Worm (Caenorhabditis elegans) whole organism, dauer: ENCODE results near the gene Y53C12B.1.

ENCODE experiments used
- unc-62 ChIP-seq: sonication (generic microtip); optimal IDR thresholded peaks from 2 replicates; lab custom pipeline; 2017; ENCODE audit warnings: missing biosample characterization, missing genetic modification reagents, missing genetic modification characterization

Gene Y53C12B.1

DNA sequence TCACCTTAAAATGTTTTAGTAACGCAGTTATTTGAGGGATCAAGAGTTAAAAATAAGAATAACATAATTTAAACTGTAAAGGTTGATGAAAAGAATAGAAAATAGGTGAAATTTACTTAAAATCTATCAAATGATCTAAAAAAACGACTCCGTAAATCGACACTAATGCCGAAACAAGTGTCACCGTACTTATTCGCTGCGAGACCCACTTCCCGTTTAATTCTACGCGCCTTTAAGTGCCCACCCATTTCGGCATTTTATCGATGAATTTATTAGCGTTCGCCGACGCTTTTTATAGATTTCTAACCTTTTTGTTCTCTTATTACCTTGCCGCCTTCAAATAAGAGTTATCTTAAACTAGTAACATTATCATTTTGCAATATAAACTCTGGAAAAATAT is at the start of gene Y53C12B.1, which contains the start of gene nos-3:
Gene Y53C12B.1 (minus strand): TSS at position 10 of the 400 bp plus-strand sequence.
Gene nos-3 (plus strand): TSS at position 248 of the 400 bp plus-strand sequence.
- TF ChIP-seq unc-62 (GFP tag; lab: Kevin White, UChicago) = no peak

DNA sequence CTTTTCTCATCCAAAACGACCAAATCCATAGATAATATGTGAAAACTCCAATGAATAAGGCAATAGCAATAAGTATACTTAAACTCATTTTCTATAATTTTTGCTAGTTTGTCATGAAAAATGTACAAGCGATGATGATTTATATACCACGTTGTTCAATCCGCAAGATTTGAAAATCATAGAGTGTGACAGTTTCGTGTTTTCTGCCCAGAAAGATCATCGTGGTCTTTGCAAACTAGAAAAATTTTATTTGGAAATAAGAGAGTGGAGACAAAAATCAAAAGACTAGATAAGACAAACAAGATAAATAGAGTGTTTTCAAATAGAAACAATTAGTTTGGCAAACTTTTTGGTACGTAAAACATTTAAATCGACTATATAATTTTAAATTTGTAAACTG is 47.3 kb upstream of the Y53C12B.1 start, which contains the start of gene cyp-13A3:
Gene cyp-13A3 (minus strand): TSS at position 101 of the 400 bp plus-strand sequence.
- TF ChIP-seq unc-62 (GFP tag; lab: Kevin White, UChicago) = no peak

DNA sequence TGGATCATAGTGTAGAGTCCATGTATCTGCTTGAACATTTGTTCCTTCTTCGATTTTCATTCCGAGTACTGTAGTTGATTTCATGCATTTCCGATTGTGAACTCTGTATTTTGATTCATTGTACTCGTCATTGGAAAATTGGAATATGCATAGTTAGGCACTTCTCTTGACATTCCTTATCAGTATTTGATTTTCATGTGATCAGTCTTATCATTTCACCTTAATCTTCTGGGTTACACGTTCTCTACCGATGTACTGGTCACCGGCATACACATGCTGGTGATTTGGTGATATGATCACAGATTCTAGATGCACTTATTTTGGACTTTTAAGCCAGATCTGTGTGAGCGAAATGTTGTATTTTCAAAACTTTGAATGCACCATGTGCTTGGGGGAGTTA is 45.3 kb upstream of the Y53C12B.1 start:
- no peak for TF ChIP-seq unc-62 (GFP tag; lab: Kevin White, UChicago)

DNA sequence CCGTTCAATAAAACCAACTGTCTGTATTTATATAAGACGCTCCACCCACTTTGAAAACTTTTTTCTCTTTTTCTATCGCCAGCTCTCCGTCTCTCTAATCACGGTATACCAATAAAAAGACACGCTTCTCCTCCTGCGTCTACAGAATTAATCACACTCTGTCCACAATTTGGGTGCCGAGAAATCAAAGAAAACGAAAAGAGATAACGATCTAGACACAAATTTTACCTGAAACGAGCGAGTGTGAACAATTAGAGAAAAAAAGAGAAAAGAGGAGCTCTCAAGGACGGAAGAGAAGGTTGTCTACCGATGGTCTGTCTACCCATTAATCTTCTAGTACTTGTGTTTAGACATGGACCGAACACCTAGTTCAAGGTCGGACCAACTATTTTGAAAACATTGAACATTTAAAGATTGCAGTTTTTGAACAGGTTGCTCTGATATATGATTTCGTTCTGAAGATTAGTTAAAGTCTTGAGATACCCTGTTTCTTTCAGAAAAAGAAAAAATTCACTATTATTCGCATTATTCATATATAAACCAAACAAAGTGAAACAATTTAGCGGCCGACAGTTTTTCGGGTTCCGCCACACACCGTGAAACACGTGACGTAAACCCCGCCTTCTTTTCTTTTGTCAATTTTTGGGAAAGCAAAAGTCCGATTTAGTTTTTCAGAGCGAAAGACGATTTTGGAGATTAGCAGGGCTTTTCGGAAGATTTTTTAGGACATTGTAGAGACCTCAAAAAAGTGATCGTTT is 41.7 kb upstream of the Y53C12B.1 start, which contains the start of gene cyp-13A2:
Gene cyp-13A2 (minus strand): TSS at position 235 of the 758 bp plus-strand sequence.
- no peak for TF ChIP-seq unc-62 (GFP tag; lab: Kevin White, UChicago)

DNA sequence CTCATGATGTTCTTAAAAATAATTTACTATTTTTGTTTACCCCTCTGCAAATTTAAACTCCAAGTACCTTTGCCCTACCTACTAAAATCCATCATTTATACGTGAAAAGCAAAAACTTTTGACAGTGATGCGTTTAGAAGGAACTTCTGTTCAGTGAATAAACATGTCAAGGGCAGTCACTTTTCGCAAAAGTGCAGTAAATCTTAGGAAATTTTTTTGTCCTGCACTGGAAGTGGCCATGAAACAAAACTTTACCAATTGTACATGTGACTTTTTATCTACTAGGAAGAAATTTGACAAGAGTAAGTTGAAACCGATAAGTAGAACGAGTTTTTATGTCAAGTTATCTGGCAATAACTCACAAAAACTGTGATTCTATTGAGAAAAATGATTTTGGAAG is 40.3 kb upstream of the Y53C12B.1 start:
- no peak for TF ChIP-seq unc-62 (GFP tag; lab: Kevin White, UChicago)

DNA sequence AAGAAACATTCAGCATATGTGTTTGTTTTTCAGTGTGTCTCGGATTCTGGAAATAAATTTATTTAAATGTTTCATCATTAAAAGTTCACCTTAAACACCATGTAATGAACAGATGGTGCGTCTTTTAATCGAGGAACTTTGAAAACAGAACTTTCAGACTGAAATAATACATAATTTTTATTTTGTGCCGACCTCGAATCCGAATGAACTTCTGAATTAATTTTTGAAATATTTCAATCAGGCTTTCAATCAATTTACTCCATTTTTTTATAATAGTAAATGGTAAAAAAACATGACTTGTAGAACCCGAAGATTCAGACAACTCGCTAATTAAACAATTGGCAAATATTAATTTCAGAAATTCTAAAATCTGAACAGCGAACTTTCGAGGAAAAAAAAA is 36.5 kb upstream of the Y53C12B.1 start, which contains the start of gene T10B9.14:
Gene T10B9.14 (minus strand): TSS at position 101 of the 400 bp plus-strand sequence.
- no peak for TF ChIP-seq unc-62 (GFP tag; lab: Kevin White, UChicago)

DNA sequence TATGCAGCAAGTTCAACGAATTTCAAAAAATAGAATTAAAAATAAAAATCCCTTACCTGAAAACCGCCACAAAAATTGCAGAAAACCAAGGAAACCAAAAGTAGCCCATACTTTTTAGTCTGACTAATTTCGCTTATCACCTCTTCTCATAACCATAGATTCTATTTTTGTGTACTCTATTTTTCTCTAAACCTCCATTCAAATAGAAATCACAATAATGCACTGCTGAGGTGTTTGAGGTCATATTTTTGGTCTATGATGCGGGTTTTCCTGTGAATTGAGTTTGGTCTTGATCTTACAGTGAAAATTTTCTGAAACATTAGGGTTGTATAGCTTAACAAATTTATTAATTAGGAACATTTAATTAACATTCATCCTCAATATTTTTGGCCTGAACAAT is 36.0 kb upstream of the Y53C12B.1 start, which contains the start of gene cyp-13A1:
Gene cyp-13A1 (minus strand): TSS at position 156 of the 400 bp plus-strand sequence.
- TF ChIP-seq unc-62 (GFP tag; lab: Kevin White, UChicago) = no peak

DNA sequence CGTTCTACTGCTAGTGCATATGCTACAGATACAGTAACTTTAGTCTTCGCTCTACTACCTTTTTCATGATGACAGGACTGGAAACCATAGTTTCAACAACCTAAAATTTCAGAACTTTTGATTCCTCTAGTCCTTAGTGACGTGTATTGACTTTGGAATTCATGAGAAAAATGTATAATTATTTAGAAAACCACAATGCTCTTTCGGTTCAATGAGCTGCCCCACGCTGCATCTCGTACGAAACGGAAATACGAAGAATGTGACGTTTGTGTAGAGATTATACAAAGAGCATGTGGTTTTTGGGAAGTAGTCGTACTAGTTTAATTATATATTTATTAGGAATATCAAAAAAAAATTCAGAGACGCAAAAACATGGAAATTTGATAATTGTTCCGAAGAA is 32.6 kb upstream of the Y53C12B.1 start:
- no peak for TF ChIP-seq unc-62 (GFP tag; lab: Kevin White, UChicago)

DNA sequence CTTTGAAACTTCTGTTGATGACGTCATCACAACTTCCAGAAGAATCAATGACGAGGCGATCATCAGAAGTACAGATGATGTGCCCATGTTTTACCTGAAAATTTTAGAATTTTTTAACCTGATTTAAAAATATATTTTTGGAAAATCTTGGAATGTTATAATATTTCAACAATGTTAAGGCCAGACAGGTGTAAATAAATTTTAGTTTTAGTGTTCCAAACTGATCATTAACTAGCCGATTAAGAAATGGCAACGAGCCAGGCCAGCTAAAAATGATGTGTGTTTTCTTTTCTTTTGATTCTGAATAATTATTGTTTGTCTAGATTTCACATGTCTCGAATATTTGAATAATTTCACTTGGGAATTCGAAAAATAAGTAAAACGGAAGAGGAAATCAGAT is 29.9 kb upstream of the Y53C12B.1 start, which contains the start of gene T10B9.9:
Gene T10B9.9 (minus strand): TSS at position 101 of the 400 bp plus-strand sequence.
- TF ChIP-seq unc-62 (GFP tag; lab: Kevin White, UChicago) = no peak

DNA sequence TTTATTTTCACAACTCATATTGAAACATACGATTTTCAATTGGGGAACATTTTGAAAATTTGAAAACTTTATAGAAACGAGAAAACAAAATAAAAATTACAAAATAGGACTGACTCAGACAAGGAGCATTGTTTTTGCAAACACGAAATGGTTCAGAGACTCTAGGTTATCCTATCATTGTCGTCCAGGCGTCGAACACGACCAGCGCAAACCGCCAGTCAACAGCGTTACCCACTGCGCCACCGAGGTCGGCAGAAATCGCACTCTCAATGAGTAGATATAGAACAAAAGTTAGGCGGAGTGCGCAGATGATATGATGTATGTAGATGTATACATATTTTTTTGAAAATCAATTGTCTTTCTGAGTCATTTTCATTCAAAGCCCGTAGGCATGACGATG is 28.8 kb upstream of the Y53C12B.1 start:
- no peak for TF ChIP-seq unc-62 (GFP tag; lab: Kevin White, UChicago)

DNA sequence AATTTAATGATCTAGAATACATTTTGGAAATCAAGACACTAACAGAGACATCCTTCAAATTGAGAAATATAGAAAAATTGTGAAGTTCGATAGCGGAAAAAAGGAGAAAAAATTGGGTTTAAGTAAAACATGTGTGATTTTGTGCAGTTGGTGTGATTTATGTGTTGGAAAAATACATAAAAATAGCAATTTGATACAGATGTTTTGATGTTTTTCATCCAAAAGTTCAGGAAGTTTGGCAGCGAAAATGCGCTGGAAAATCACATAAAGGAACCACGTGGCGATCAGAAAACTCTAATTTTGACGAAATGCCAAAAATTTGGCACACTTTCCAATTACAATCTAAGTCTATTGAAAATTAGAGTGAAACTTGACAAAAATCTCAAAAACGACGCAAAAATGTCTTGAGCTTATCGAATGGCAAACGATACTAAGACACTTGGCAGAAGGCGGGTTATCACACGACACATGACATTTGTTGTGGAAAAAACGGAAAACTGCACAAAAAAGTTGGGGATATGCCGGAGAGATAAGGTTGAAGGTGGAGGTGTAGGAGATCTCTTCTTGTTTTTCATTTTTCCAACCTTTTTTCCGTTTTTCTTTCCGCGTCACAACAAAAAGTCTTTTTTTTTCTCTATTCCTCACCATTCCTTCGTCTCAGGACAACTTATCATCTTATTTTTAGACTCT is 28.2 kb upstream of the Y53C12B.1 start, which contains the start of gene ZK1321.4:
Gene ZK1321.4 (minus strand): TSS at position 51 of the 690 bp plus-strand sequence.
- TF ChIP-seq unc-62 (GFP tag; lab: Kevin White, UChicago) = no peak

DNA sequence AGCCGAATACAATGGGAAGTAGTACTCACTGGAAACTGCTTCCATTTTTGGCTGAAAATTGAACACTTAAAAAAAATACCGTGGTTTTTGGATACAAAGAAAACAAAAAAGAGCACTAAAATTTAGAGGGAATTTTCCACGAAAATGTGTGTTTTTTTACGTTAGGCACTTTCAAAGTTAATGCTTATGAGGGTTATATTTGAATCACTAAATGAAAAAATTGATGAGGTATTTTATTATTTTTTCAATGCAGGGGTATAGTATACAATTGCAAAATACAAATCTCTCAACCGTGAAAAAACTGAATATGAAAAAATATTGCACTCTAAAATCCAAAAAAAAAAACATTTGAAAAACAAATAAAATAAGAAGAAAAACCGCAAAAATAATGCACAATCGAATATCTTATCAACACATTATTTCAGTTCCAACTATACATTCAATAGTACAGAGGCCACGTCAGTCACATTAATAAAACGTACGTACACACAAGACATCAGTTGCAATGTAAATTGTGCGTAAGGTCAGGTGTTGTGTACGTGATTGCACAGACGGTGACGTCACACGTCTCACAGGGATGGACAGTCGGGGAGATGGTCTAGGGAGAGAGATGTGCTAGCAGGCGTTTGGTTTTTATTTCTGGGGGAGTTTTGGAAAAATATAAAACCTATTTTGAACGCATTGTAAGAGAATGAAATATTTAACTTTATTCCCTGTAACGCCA is 24.1 kb upstream of the Y53C12B.1 start, which contains the start of gene aqp-10:
Gene aqp-10 (minus strand): TSS at position 51 of the 724 bp plus-strand sequence.
- TF ChIP-seq unc-62 (GFP tag; lab: Kevin White, UChicago) = no peak

DNA sequence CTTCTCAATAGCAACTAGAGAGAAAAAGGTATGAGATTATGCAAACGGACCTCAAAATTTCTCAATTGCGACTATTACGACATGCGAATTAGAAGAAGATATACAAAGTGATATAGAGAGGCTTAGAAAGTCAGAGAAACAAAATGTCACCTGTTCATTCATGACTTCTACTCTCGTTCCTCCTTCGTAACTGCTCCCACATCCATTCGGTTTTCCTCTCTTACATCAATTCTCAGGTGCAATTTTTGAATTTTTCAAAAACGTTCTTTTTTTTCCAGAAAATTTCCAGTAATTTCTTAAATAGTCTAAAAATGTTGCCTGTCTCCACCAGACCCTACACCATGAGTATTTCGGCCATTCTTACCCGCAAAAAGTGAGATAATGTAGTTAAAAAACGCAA is 18.8 kb upstream of the Y53C12B.1 start:
- TF ChIP-seq unc-62 (GFP tag; lab: Kevin White, UChicago) = no peak

DNA sequence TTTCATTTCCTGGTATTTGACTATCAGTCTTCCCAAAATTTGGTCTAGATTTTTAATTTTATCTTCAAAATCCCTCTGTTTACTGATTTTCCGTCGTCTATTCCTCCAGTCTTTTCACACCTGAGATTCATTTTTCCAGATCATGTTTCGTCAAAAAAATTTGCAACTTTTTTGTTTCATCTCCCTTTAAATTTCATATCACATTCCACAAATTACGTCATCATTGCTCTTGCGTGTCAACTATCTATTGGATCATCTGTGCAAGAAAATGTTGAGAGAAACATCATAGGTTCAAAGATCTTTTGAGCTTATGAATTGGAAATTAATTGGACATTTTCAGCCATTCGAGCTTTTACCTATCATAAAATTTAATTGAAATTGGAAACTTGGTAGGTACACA is 13.5 kb upstream of the Y53C12B.1 start:
- TF ChIP-seq unc-62 (GFP tag; lab: Kevin White, UChicago) = no peak

DNA sequence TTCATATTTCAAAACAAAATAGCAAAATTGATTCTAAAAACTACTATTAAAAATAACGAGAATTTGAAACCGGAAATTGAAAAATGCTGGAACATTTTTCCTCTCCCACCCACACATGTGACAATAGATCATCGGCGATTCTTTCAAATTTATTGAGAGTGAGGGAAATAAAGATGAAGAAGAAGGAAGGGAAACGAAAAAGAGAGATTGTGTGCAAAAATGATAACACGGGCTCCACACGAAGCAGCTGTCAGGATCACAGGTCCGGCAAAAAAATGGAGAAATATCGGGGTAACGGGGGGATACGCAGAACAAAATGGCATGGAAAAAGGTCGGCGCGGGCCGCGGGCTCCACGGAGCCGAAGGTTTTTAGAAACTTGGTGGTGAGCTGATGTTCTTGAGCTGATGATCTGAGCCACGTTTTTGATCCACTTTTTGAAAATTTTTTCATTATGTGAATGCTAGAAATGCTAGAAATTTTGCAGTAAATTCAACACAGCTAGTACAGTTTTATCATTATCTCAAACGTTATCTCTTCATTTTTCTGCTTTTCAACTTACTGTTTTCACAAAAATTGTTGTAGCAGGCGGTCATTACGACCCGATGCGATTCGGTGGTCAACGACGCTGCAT is 11.9 kb upstream of the Y53C12B.1 start, which contains the start of gene shk-1:
Gene shk-1 (plus strand): TSS at position 582 of the 632 bp plus-strand sequence.
- TF ChIP-seq unc-62 (GFP tag; lab: Kevin White, UChicago) = no peak
